Fruit fly (Drosophila melanogaster) whole organism, pupa: Measurements from ENCODE around the gene Jhbp4.

Source experiments
- CG10348 ChIP-seq: fragments of 200-800 bp; sonication (Bioruptor generic); IDR thresholded peaks from 2 replicates; pipeline ENCODE4 v1.3.6; 2022; ENCODE audit warnings: missing biosample characterization, missing genetic modification characterization
- CG13204 ChIP-seq: fragments of 200-800 bp; sonication (Bioruptor generic); optimal IDR thresholded peaks from 2 replicates; lab custom pipeline; 2018; ENCODE audit warnings: missing biosample characterization, mild to moderate bottlenecking, missing genetic modification characterization, moderate library complexity
- CG14655 ChIP-seq: fragments of 200-800 bp; sonication (Bioruptor generic); optimal IDR thresholded peaks from 3 replicates; lab custom pipeline; 2017; ENCODE audit warnings: mild to moderate bottlenecking, missing biosample characterization, missing genetic modification reagents, missing genetic modification characterization
- CG15710 ChIP-seq: fragments of 200-800 bp; sonication (Bioruptor generic); optimal IDR thresholded peaks from 2 replicates; lab custom pipeline; 2018; ENCODE audit warnings: missing biosample characterization, mild to moderate bottlenecking, missing genetic modification characterization, moderate library complexity
- CG32121 ChIP-seq: fragments of 200-800 bp; sonication (Bioruptor generic); IDR thresholded peaks from 2 replicates; pipeline ENCODE4 v1.3.6; 2022; ENCODE audit warnings: missing biosample characterization, missing genetic modification characterization
- CG34367 ChIP-seq: fragments of 200-800 bp; sonication (Bioruptor generic); optimal IDR thresholded peaks from 2 replicates; lab custom pipeline; 2018; ENCODE audit warnings: missing biosample characterization, mild to moderate bottlenecking, missing genetic modification characterization
- CG8159 ChIP-seq: fragments of 200-800 bp; sonication (Bioruptor generic); optimal IDR thresholded peaks from 3 replicates; lab custom pipeline; 2018; ENCODE audit warnings: missing biosample characterization, mild to moderate bottlenecking, missing genetic modification characterization, moderate library complexity
- CG8301 ChIP-seq: fragments of 200-800 bp; sonication (Bioruptor generic); optimal IDR thresholded peaks from 2 replicates; lab custom pipeline; 2018; ENCODE audit warnings: missing biosample characterization, mild to moderate bottlenecking, missing genetic modification characterization
- D1 ChIP-seq: fragments of 200-800 bp; sonication (Bioruptor generic); optimal IDR thresholded peaks from 2 replicates; lab custom pipeline; 2018; ENCODE audit warnings: missing biosample characterization, mild to moderate bottlenecking, missing genetic modification characterization, moderate library complexity
- EcR ChIP-seq: fragments of 200-800 bp; sonication (Bioruptor generic); optimal IDR thresholded peaks from 3 replicates; lab custom pipeline; 2019; ENCODE audit warnings: missing biosample characterization, missing genetic modification characterization, mild to moderate bottlenecking, moderate library complexity, missing genetic modification reagents
- Pif1B ChIP-seq: fragments of 200-800 bp; sonication (Bioruptor generic); optimal IDR thresholded peaks from 3 replicates; lab custom pipeline; 2016; ENCODE audit warnings: missing biosample characterization, missing genetic modification characterization
- fd96Ca ChIP-seq: fragments of 200-800 bp; sonication (Bioruptor generic); IDR thresholded peaks from 3 replicates; pipeline ENCODE4 v1.3.6; 2022; ENCODE audit warnings: missing biosample characterization, missing genetic modification characterization
- rn ChIP-seq: fragments of 200-800 bp; sonication (Bioruptor generic); IDR thresholded peaks from 2 replicates; pipeline ENCODE4 v1.3.6; 2022; ENCODE audit warnings: missing biosample characterization, missing genetic modification characterization

dm6 chr3R:16011698-16012332 lies 31.5 kb upstream of the Jhbp4 start:
- no peak for TF ChIP-seq CG14655 (GFP tag; lab: Kevin White, UChicago)
- no peak for TF ChIP-seq CG8159 (tag; lab: Kevin White, UChicago)
- TF ChIP-seq rn = no peak
- TF ChIP-seq fd96Ca (GFP tag; lab: Robert Waterston, UW) = no peak
- TF ChIP-seq CG34367 (tag; lab: Kevin White, UChicago) = no peak
- TF ChIP-seq CG15710 (tag; lab: Kevin White, UChicago) = no peak
- no peak for TF ChIP-seq CG32121 (GFP tag; lab: Robert Waterston, UW)
- TF ChIP-seq CG8301 = no peak
- TF ChIP-seq D1 (tag; lab: Kevin White, UChicago) = no peak
- TF ChIP-seq CG10348 (GFP tag; lab: Robert Waterston, UW) = no peak
- TF ChIP-seq EcR = no peak
- TF ChIP-seq Pif1B (GFP tag; lab: Kevin White, UChicago) = no peak
- TF ChIP-seq CG13204 (GFP tag; lab: Kevin White, UChicago) = no peak
